Fruit fly (Drosophila melanogaster) whole organism, pupa: ENCODE measurements around the gene Inx3.

Source experiments
- CG10348 ChIP-seq: fragments of 200-800 bp; sonication (Bioruptor generic); IDR thresholded peaks from 2 replicates; pipeline ENCODE4 v1.3.6; 2022; ENCODE audit warnings: missing biosample characterization, missing genetic modification characterization
- CG12605 ChIP-seq: fragments of 200-800 bp; sonication (Bioruptor generic); IDR thresholded peaks from 2 replicates; pipeline ENCODE4 v1.3.6; 2022; ENCODE audit warnings: missing biosample characterization, missing genetic modification characterization
- CG13204 ChIP-seq: fragments of 200-800 bp; sonication (Bioruptor generic); optimal IDR thresholded peaks from 2 replicates; lab custom pipeline; 2018; ENCODE audit warnings: missing biosample characterization, mild to moderate bottlenecking, missing genetic modification characterization, moderate library complexity
- CG14655 ChIP-seq: fragments of 200-800 bp; sonication (Bioruptor generic); optimal IDR thresholded peaks from 3 replicates; lab custom pipeline; 2017; ENCODE audit warnings: mild to moderate bottlenecking, missing biosample characterization, missing genetic modification reagents, missing genetic modification characterization
- CG15710 ChIP-seq: fragments of 200-800 bp; sonication (Bioruptor generic); optimal IDR thresholded peaks from 2 replicates; lab custom pipeline; 2018; ENCODE audit warnings: missing biosample characterization, mild to moderate bottlenecking, missing genetic modification characterization, moderate library complexity
- CG17806 ChIP-seq: fragments of 200-800 bp; sonication (Bioruptor generic); optimal IDR thresholded peaks from 2 replicates; lab custom pipeline; 2018; ENCODE audit warnings: missing biosample characterization, mild to moderate bottlenecking, missing genetic modification characterization, moderate library complexity
- CG32121 ChIP-seq: fragments of 200-800 bp; sonication (Bioruptor generic); IDR thresholded peaks from 2 replicates; pipeline ENCODE4 v1.3.6; 2022; ENCODE audit warnings: missing biosample characterization, missing genetic modification characterization
- CG34367 ChIP-seq: fragments of 200-800 bp; sonication (Bioruptor generic); optimal IDR thresholded peaks from 2 replicates; lab custom pipeline; 2018; ENCODE audit warnings: missing biosample characterization, mild to moderate bottlenecking, missing genetic modification characterization
- CG4496 ChIP-seq: fragments of 200-800 bp; sonication (Bioruptor generic); IDR thresholded peaks from 3 replicates; pipeline ENCODE4 v1.3.6; 2022; ENCODE audit warnings: missing biosample characterization, missing genetic modification characterization
- CG8159 ChIP-seq: fragments of 200-800 bp; sonication (Bioruptor generic); optimal IDR thresholded peaks from 3 replicates; lab custom pipeline; 2018; ENCODE audit warnings: missing biosample characterization, mild to moderate bottlenecking, missing genetic modification characterization, moderate library complexity
- CG8301 ChIP-seq: fragments of 200-800 bp; sonication (Bioruptor generic); optimal IDR thresholded peaks from 2 replicates; lab custom pipeline; 2018; ENCODE audit warnings: missing biosample characterization, mild to moderate bottlenecking, missing genetic modification characterization
- CG9948 ChIP-seq: fragments of 200-800 bp; sonication (Bioruptor generic); optimal IDR thresholded peaks from 2 replicates; lab custom pipeline; 2018; ENCODE audit warnings: missing biosample characterization, mild to moderate bottlenecking, missing genetic modification characterization, moderate library complexity
- D1 ChIP-seq: fragments of 200-800 bp; sonication (Bioruptor generic); optimal IDR thresholded peaks from 2 replicates; lab custom pipeline; 2018; ENCODE audit warnings: missing biosample characterization, mild to moderate bottlenecking, missing genetic modification characterization, moderate library complexity
- EcR ChIP-seq: fragments of 200-800 bp; sonication (Bioruptor generic); optimal IDR thresholded peaks from 3 replicates; lab custom pipeline; 2019; ENCODE audit warnings: missing biosample characterization, missing genetic modification characterization, mild to moderate bottlenecking, moderate library complexity, missing genetic modification reagents
- Ets98B ChIP-seq: fragments of 200-800 bp; sonication (Bioruptor generic); IDR thresholded peaks from 2 replicates; pipeline ENCODE4 v1.3.6; 2022; ENCODE audit warnings: missing biosample characterization, missing genetic modification characterization
- Pif1A ChIP-seq: fragments of 200-800 bp; sonication (Bioruptor generic); optimal IDR thresholded peaks from 3 replicates; lab custom pipeline; 2016; ENCODE audit warnings: missing biosample characterization, missing genetic modification characterization
- Pif1B ChIP-seq: fragments of 200-800 bp; sonication (Bioruptor generic); optimal IDR thresholded peaks from 3 replicates; lab custom pipeline; 2016; ENCODE audit warnings: missing biosample characterization, missing genetic modification characterization
- Snoo ChIP-seq: fragments of 200-800 bp; sonication (Bioruptor generic); optimal IDR thresholded peaks from 3 replicates; lab custom pipeline; 2017; ENCODE audit warnings: missing biosample characterization, mild to moderate bottlenecking, missing genetic modification characterization, inconsistent platforms
- fd96Ca ChIP-seq: fragments of 200-800 bp; sonication (Bioruptor generic); IDR thresholded peaks from 3 replicates; pipeline ENCODE4 v1.3.6; 2022; ENCODE audit warnings: missing biosample characterization, missing genetic modification characterization
- gl ChIP-seq: fragments of 200-800 bp; sonication (Bioruptor generic); optimal IDR thresholded peaks from 2 replicates; lab custom pipeline; 2018; ENCODE audit warnings: missing biosample characterization, mild to moderate bottlenecking, missing genetic modification characterization
- rn ChIP-seq: fragments of 200-800 bp; sonication (Bioruptor generic); IDR thresholded peaks from 2 replicates; pipeline ENCODE4 v1.3.6; 2022; ENCODE audit warnings: missing biosample characterization, missing genetic modification characterization

Gene Inx3

DNA sequence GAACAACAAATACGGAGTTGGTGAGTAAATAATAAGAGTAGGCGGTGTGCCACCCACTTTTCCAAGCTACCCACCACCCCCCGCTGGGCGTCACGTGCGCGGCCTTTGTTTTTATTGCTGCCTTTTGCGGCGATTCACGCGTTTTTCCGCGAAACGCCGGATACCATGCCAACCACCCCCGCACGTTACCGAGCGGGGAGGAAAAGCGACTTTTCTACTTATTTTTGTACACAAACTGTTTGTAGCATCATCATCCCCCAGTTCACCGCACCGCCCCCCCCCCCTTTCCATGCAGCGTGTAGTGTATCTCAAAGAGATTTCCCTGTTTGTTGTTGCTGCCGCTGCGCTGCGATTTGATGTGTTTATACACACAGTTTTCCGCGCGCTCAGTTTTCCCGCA, 13.3 kb downstream of the Inx3 start:
- no peak for TF ChIP-seq Pif1A (GFP tag; lab: Kevin White, UChicago)
- TF ChIP-seq fd96Ca (GFP tag; lab: Robert Waterston, UW) = no peak
- no peak for TF ChIP-seq CG4496
- TF ChIP-seq CG15710 (tag; lab: Kevin White, UChicago) = no peak
- no peak for TF ChIP-seq CG10348 (GFP tag; lab: Robert Waterston, UW)
- no peak for TF ChIP-seq CG32121 (GFP tag; lab: Robert Waterston, UW)
- no peak for TF ChIP-seq D1 (tag; lab: Kevin White, UChicago)
- TF ChIP-seq CG13204 = no peak
- no peak for TF ChIP-seq Pif1B (GFP tag; lab: Kevin White, UChicago)
- TF ChIP-seq CG12605 (GFP tag; lab: Robert Waterston, UW) = no peak
- no peak for TF ChIP-seq gl (tag; lab: Kevin White, UChicago)
- no peak for TF ChIP-seq Snoo
- TF ChIP-seq CG8301 = no peak
- TF ChIP-seq Ets98B = no peak
- no peak for TF ChIP-seq CG9948
- no peak for TF ChIP-seq CG8159 (tag; lab: Kevin White, UChicago)
- TF ChIP-seq EcR (GFP tag; lab: Kevin White, UChicago) = no peak
- no peak for TF ChIP-seq CG17806
- TF ChIP-seq rn (GFP tag; lab: Robert Waterston, UW) = no peak
- TF ChIP-seq CG34367 (tag; lab: Kevin White, UChicago) = no peak

- peak; percentile 52 for TF ChIP-seq CG13204
- TF ChIP-seq EcR (GFP tag; lab: Kevin White, UChicago) = peak; percentile 65
- peak; percentile 50 for TF ChIP-seq CG32121 (GFP tag; lab: Robert Waterston, UW)
- TF ChIP-seq Ets98B = no peak
These were observed 13.9 kb downstream of the Inx3 start for dm6 chr3R:28845377-28845876.

DNA sequence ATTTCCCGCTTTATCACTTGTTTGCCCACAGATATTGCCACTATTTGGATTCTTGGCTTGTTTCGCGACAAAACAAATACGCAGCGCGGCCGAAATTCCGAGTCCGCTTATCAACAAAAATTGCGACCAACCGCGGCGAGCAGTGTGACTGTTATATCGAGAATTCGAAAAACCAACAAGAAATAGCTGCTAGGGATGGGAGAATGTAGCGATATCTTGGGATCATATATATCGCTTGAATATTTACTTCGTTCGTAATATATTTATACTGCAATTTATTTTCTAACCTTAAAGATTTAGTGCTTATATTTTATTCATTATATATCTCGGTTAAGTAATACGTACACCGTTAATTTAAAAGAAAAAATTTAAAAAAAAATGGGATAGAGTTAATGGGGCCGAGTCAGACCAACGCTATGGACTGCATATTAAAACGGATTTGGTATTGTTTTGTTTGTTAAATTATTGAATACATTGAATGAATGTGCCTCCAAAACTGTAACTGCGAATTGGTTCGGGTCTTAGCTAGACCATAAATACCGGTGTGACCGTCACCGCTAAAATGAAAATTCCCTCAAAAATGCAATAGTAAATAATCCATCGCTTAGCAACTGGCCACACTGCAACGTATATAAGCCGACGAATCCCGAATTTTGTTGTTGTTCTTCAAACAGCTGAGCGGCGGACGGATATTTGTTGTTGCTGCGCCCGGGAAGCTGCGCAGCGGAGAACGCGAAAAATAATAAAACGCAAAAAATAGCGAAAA, 14.5 kb downstream of the Inx3 start, which contains the start of the genes Apc and spg:
Gene Apc (minus strand): TSS at position 138 of the 766 bp plus-strand sequence.
Gene spg (plus strand): TSS at position 660 of the 766 bp plus-strand sequence.
- TF ChIP-seq CG34367 (tag; lab: Kevin White, UChicago) (no peak), D1 (tag; lab: Kevin White, UChicago) (no peak), Ets98B (peak; percentile 69), Pif1A (GFP tag; lab: Kevin White, UChicago) (peak; percentile 53), CG13204 (no peak), Snoo (peak; percentile 5), Pif1B (GFP tag; lab: Kevin White, UChicago) (peak; percentile 31), CG15710 (tag; lab: Kevin White, UChicago) (no peak), CG4496 (no peak; the same call in 2 of the 3 replicates), fd96Ca (GFP tag; lab: Robert Waterston, UW) (peak; percentile 51; the same call in 1 of the 3 replicates), CG12605 (GFP tag; lab: Robert Waterston, UW) (peak; percentile 45; the same call in 1 of the 2 replicates)

DNA sequence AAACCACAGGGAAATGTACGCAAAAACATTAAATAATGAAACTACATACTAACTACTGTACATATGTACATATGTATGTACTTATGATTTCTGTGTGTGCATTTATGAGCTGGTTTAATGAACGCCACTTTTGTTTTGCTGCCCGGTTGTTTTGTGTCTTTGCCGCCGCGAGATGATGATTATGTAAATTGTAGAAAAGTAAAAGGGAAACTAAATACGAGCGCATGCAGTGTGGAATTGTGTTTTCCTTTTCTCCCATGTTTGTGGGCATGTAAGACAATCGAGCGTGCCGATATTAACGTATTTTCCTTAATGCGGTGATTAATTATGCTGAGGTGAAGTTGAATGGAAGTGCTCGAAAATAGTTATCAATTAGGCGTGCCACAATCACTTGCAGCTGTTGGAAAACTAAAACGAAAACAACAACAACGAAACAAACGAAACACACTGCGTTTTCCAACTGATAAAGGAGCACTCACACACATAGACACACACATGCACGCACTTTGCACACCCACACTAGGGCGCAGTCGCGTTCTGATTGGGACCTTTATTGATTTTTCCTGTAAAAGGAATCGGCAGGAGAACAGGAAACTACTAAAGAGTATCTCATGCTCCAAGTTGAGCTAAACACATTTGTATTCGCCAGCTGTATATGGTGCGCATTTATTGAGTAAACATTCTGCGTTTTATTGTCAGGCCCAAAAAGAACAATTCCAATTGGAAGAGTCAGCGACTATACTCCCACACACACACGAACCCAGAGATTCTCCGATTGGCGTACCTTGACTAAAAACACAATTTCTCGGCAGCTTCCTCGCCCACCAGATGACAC, 15.3 kb downstream of the Inx3 start:
- TF ChIP-seq CG12605 (GFP tag; lab: Robert Waterston, UW) (no peak), CG8159 (tag; lab: Kevin White, UChicago) (no peak), CG15710 (tag; lab: Kevin White, UChicago) (no peak), CG34367 (tag; lab: Kevin White, UChicago) (no peak), Ets98B (no peak), rn (GFP tag; lab: Robert Waterston, UW) (no peak), gl (tag; lab: Kevin White, UChicago) (no peak), CG4496 (no peak), CG14655 (GFP tag; lab: Kevin White, UChicago) (no peak), Pif1B (GFP tag; lab: Kevin White, UChicago) (no peak), CG13204 (no peak), D1 (tag; lab: Kevin White, UChicago) (no peak), Pif1A (GFP tag; lab: Kevin White, UChicago) (no peak), CG32121 (GFP tag; lab: Robert Waterston, UW) (no peak), EcR (GFP tag; lab: Kevin White, UChicago) (no peak), CG17806 (no peak), CG8301 (no peak), Snoo (no peak)

- no peak for TF ChIP-seq CG8159 (tag; lab: Kevin White, UChicago)
- TF ChIP-seq CG4496 = no peak
- TF ChIP-seq CG15710 (tag; lab: Kevin White, UChicago) = no peak
- no peak for TF ChIP-seq CG17806
- TF ChIP-seq CG32121 (GFP tag; lab: Robert Waterston, UW) = no peak
- TF ChIP-seq Pif1A (GFP tag; lab: Kevin White, UChicago) = no peak
These were observed 16.9 kb downstream of the Inx3 start for dm6 chr3R:28842431-28842830.
